Fruit fly (Drosophila melanogaster) Kc167 (cell line): ENCODE measurements around the gene SrpRbeta.

Experiments used
- Sin3A ChIP-seq: fragments of >200 bp; optimal IDR thresholded peaks from 2 replicates; lab custom pipeline; 2018; ENCODE audit warnings: missing external identifiers
- h ChIP-seq: fragments of >200 bp; optimal IDR thresholded peaks from 3 replicates; lab custom pipeline; 2018; ENCODE audit warnings: missing external identifiers
- insv ChIP-seq: fragments of >200 bp; optimal IDR thresholded peaks from 3 replicates; lab custom pipeline; 2018; ENCODE audit warnings: missing external identifiers
- psq ChIP-seq: fragments of >200 bp; optimal IDR thresholded peaks from 2 replicates; lab custom pipeline; 2017; ENCODE audit warnings: missing external identifiers

DNA sequence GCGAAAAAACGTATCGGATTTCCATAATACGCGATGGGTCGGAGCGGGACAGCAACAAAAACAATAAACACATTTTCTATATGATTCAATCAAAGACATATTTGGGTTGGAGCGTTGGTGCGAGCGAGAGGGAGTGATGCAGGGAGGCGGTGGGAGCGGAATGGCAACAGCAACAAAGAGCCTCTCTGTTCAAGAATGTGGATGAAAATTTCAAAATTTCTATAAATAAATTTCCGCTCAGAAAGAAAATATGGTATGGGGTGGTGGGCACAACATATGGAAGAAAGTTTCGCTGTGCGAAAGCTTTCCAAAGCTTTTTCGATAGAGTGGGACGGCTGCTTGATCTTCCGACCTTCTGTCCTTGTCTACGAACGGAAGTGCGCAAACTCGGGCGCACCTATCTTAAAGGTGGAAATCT is 21.0 kb upstream of the SrpRbeta start:
- TF ChIP-seq h (lab: Kevin White, UChicago): no peak
- no peak for TF ChIP-seq psq
- TF ChIP-seq insv (lab: Kevin White, UChicago): no peak
- TF ChIP-seq Sin3A (lab: Kevin White, UChicago): no peak
